Worm (Caenorhabditis elegans): Measurements from ENCODE around the gene F45C12.17.

DNA sequence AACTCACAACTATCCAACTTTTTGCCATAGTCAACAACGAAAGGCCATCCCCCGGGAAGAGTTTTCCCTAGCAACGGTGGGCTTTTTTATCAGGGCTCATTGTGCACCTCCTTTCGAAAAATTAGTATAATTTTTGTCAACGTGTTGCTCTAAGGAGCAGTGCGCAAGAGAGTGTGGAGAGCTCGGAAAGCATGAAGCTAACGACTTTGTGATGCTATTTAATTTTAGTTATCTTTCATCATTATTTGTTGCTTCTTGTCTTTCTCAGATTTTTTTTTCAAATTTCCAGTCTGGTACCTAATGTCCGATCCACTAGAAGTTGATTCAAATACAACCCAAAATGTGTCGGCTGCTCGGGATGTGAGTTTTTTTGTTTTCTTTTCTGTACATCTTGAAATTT lies 4.2 kb downstream of the F45C12.17 start, which contains the start of gene ceh-81:
- TF ChIP-seq scrt-1 (GFP tag; IDR thresholded peaks at IDR 0.05): no peak
- no peak for TF ChIP-seq B0310.2 (tag; optimal IDR thresholded peaks at IDR 0.05)
- no peak for TF ChIP-seq ceh-13 (GFP tag; optimal IDR thresholded peaks at IDR 0.05)
- TF ChIP-seq hmbx-1 (tag; optimal IDR thresholded peaks at IDR 0.05): no peak
- no peak for TF ChIP-seq ama-1 (optimal IDR thresholded peaks at IDR 0.05)
- no peak for TF ChIP-seq hmg-4 (GFP tag; optimal IDR thresholded peaks at IDR 0.05)
- no peak for TF ChIP-seq F13C5.2 (tag; optimal IDR thresholded peaks at IDR 0.05)
- no peak for TF ChIP-seq flt-1 (GFP tag; IDR thresholded peaks at IDR 0.05)
- no peak for TF ChIP-seq ets-7 (tag; optimal IDR thresholded peaks at IDR 0.05)
